Worm (Caenorhabditis elegans) whole organism, early embryonic: ENCODE data around the gene ras-1.

Experiments
- B0310.2 ChIP-seq: sonication (generic microtip); optimal IDR thresholded peaks from 2 replicates; lab custom pipeline; 2016; ENCODE audit warnings: mild to moderate bottlenecking, missing genetic modification characterization, missing compliant biosample characterization
- aly-1 ChIP-seq: sonication (generic microtip); optimal IDR thresholded peaks from 2 replicates; lab custom pipeline; 2016; ENCODE audit warnings: missing genetic modification characterization, missing compliant biosample characterization
- ama-1 ChIP-seq: fragments of 150-350 bp; optimal IDR thresholded peaks from 2 replicates; lab custom pipeline; 2014
- flt-1 ChIP-seq: fragments of 200-800 bp; sonication (Bioruptor generic); IDR thresholded peaks from 2 replicates; pipeline ENCODE4 v1.3.6; 2022; ENCODE audit warnings: missing genetic modification characterization, missing compliant biosample characterization
- hmg-4 ChIP-seq: fragments of 200-800 bp; sonication (Bioruptor generic); optimal IDR thresholded peaks from 2 replicates; lab custom pipeline; 2018; ENCODE audit warnings: mild to moderate bottlenecking, missing genetic modification characterization, missing compliant biosample characterization
- pes-1 ChIP-seq: fragments of 200-800 bp; sonication (Bioruptor generic); IDR thresholded peaks from 2 replicates; pipeline ENCODE4 v1.3.6; 2022; ENCODE audit warnings: missing genetic modification reagents, missing genetic modification characterization, missing compliant biosample characterization
- scrt-1 ChIP-seq: fragments of 200-800 bp; sonication (Bioruptor generic); IDR thresholded peaks from 2 replicates; pipeline ENCODE4 v1.3.6; 2022; ENCODE audit warnings: missing genetic modification characterization, missing compliant biosample characterization
- sea-1 ChIP-seq: fragments of 200-800 bp; sonication (Bioruptor generic); conservative IDR thresholded peaks from 2 replicates; pipeline ENCODE4 v1.3.6; 2022; ENCODE audit warnings: missing genetic modification characterization, missing compliant biosample characterization
- tra-4 ChIP-seq: sonication (generic microtip); optimal IDR thresholded peaks from 2 replicates; lab custom pipeline; 2017; ENCODE audit warnings: missing genetic modification characterization, missing compliant biosample characterization

- TF ChIP-seq sea-1 (GFP tag; lab: Robert Waterston, UW), result no peak
- TF ChIP-seq ama-1 (lab: Kevin White, UChicago), result no peak
- no peak for TF ChIP-seq B0310.2 (tag; lab: Kevin White, UChicago)
- TF ChIP-seq pes-1 (GFP tag; lab: Robert Waterston, UW), result no peak
- no peak for TF ChIP-seq scrt-1 (GFP tag; lab: Robert Waterston, UW)
- no peak for TF ChIP-seq tra-4 (tag; lab: Kevin White, UChicago)
- no peak for TF ChIP-seq aly-1
- no peak for TF ChIP-seq flt-1
- no peak for TF ChIP-seq hmg-4 (GFP tag; lab: Kevin White, UChicago)
Measured at ce11 chrII:12379430-12379829, 27.4 kb upstream of the ras-1 start, which contains the start of gene marc-5.
